Fruit fly (Drosophila melanogaster) whole organism, prepupa: ENCODE results near the gene CG15317.

ENCODE experiments used
- Blimp-1 ChIP-seq: fragments of 200-800 bp; sonication (Bioruptor generic); optimal IDR thresholded peaks from 3 replicates; lab custom pipeline; 2017; ENCODE audit warnings: missing biosample characterization, missing genetic modification characterization, mild to moderate bottlenecking, moderate library complexity, missing genetic modification reagents
- CG10631 ChIP-seq: fragments of 200-800 bp; sonication (Bioruptor generic); optimal IDR thresholded peaks from 2 replicates; lab custom pipeline; 2016; ENCODE audit warnings: missing biosample characterization, missing genetic modification characterization
- CG10669 ChIP-seq: fragments of 200-800 bp; sonication (Bioruptor generic); optimal IDR thresholded peaks from 3 replicates; lab custom pipeline; 2018; ENCODE audit warnings: missing biosample characterization, mild to moderate bottlenecking, missing genetic modification characterization, moderate library complexity
- CG11902 ChIP-seq: fragments of 200-800 bp; sonication (Bioruptor generic); optimal IDR thresholded peaks from 3 replicates; lab custom pipeline; 2016; ENCODE audit warnings: missing biosample characterization, missing genetic modification characterization
- CG1621 ChIP-seq: fragments of 200-800 bp; sonication (Bioruptor generic); optimal IDR thresholded peaks from 3 replicates; lab custom pipeline; 2018; ENCODE audit warnings: missing biosample characterization, mild to moderate bottlenecking, missing genetic modification characterization
- CG16779 ChIP-seq: fragments of 200-800 bp; sonication (Bioruptor generic); optimal IDR thresholded peaks from 3 replicates; lab custom pipeline; 2017; ENCODE audit warnings: missing biosample characterization, mild to moderate bottlenecking, missing genetic modification characterization
- CG3032 ChIP-seq: fragments of 200-800 bp; optimal IDR thresholded peaks from 2 replicates; lab custom pipeline; 2019; ENCODE audit warnings: missing biosample characterization, mild to moderate bottlenecking, missing genetic modification characterization, moderate library complexity
- CG31627 ChIP-seq: fragments of 200-800 bp; sonication (Bioruptor generic); optimal IDR thresholded peaks from 3 replicates; lab custom pipeline; 2016; ENCODE audit warnings: missing biosample characterization, missing genetic modification characterization
- CG32006 ChIP-seq: fragments of 200-800 bp; sonication (Bioruptor generic); optimal IDR thresholded peaks from 3 replicates; lab custom pipeline; 2017; ENCODE audit warnings: missing biosample characterization, mild to moderate bottlenecking, missing genetic modification characterization
- CG3919 ChIP-seq: fragments of 200-800 bp; sonication (Bioruptor generic); optimal IDR thresholded peaks from 3 replicates; lab custom pipeline; 2016; ENCODE audit warnings: missing biosample characterization, missing genetic modification characterization
- CG4318 ChIP-seq: fragments of 200-800 bp; sonication (Bioruptor generic); optimal IDR thresholded peaks from 3 replicates; lab custom pipeline; 2017; ENCODE audit warnings: missing biosample characterization, mild to moderate bottlenecking, missing genetic modification characterization
- CG6163 ChIP-seq: fragments of 200-800 bp; sonication (Bioruptor generic); IDR thresholded peaks from 3 replicates; pipeline ENCODE4 v1.3.6; 2022; ENCODE audit warnings: missing biosample characterization, missing genetic modification characterization
- CG6276 ChIP-seq: fragments of 200-800 bp; sonication (Bioruptor generic); optimal IDR thresholded peaks from 2 replicates; lab custom pipeline; 2017; ENCODE audit warnings: missing biosample characterization, mild to moderate bottlenecking, missing genetic modification characterization
- CG6792 ChIP-seq: fragments of 200-800 bp; sonication (Bioruptor generic); optimal IDR thresholded peaks from 3 replicates; lab custom pipeline; 2016; ENCODE audit warnings: missing biosample characterization, missing genetic modification characterization
- CG6808 ChIP-seq: fragments of 200-800 bp; sonication (Bioruptor generic); optimal IDR thresholded peaks from 3 replicates; lab custom pipeline; 2017; ENCODE audit warnings: missing biosample characterization, missing genetic modification characterization, mild to moderate bottlenecking, moderate library complexity, missing genetic modification reagents
- CG6854 ChIP-seq: fragments of 200-800 bp; sonication (Bioruptor generic); optimal IDR thresholded peaks from 2 replicates; lab custom pipeline; 2017; ENCODE audit warnings: missing biosample characterization, mild to moderate bottlenecking, missing genetic modification characterization
- CG7368 ChIP-seq: fragments of 200-800 bp; sonication (Bioruptor generic); optimal IDR thresholded peaks from 3 replicates; lab custom pipeline; 2016; ENCODE audit warnings: missing biosample characterization, missing genetic modification characterization
- CG8319 ChIP-seq: fragments of 200-800 bp; sonication (Bioruptor generic); optimal IDR thresholded peaks from 3 replicates; lab custom pipeline; 2016; ENCODE audit warnings: missing biosample characterization, missing genetic modification characterization
- CG8632 ChIP-seq: fragments of 200-800 bp; sonication (Bioruptor generic); optimal IDR thresholded peaks from 3 replicates; lab custom pipeline; 2016; ENCODE audit warnings: missing biosample characterization, missing genetic modification characterization
- Eip75B ChIP-seq: fragments of 200-800 bp; sonication (Bioruptor generic); optimal IDR thresholded peaks from 3 replicates; lab custom pipeline; 2016; ENCODE audit warnings: missing biosample characterization, missing genetic modification characterization
- Eip93F ChIP-seq: fragments of 200-800 bp; sonication (Bioruptor generic); optimal IDR thresholded peaks from 2 replicates; lab custom pipeline; 2016; ENCODE audit warnings: missing biosample characterization, mild to moderate bottlenecking, missing genetic modification characterization
- Ets21C ChIP-seq: fragments of 200-800 bp; sonication (Bioruptor generic); optimal IDR thresholded peaks from 3 replicates; lab custom pipeline; 2016; ENCODE audit warnings: missing biosample characterization, missing genetic modification characterization
- Ets96B ChIP-seq: fragments of 200-800 bp; optimal IDR thresholded peaks from 2 replicates; lab custom pipeline; 2019; ENCODE audit warnings: missing biosample characterization, mild to moderate bottlenecking, missing genetic modification characterization, moderate library complexity
- Gug ChIP-seq: fragments of 200-800 bp; sonication (Bioruptor generic); IDR thresholded peaks from 2 replicates; pipeline ENCODE4 v1.3.6; 2022; ENCODE audit warnings: missing biosample characterization, missing genetic modification characterization
- Hr39 ChIP-seq: fragments of 200-800 bp; sonication (Bioruptor generic); optimal IDR thresholded peaks from 2 replicates; lab custom pipeline; 2016; ENCODE audit warnings: missing biosample characterization, missing genetic modification characterization
- Hr4 ChIP-seq: fragments of 200-800 bp; sonication (Bioruptor generic); optimal IDR thresholded peaks from 3 replicates; lab custom pipeline; 2016; ENCODE audit warnings: missing biosample characterization, missing genetic modification characterization
- Met ChIP-seq: fragments of 200-800 bp; sonication (Bioruptor generic); optimal IDR thresholded peaks from 3 replicates; lab custom pipeline; 2016; ENCODE audit warnings: missing biosample characterization, missing genetic modification characterization
- Smox ChIP-seq: fragments of 200-800 bp; sonication (Bioruptor generic); optimal IDR thresholded peaks from 3 replicates; lab custom pipeline; 2016; ENCODE audit warnings: missing biosample characterization, missing genetic modification characterization
- Sox102F ChIP-seq: fragments of 200-800 bp; sonication (Bioruptor generic); optimal IDR thresholded peaks from 2 replicates; lab custom pipeline; 2016; ENCODE audit warnings: missing biosample characterization, mild to moderate bottlenecking, missing genetic modification characterization
- achi ChIP-seq: fragments of 200-800 bp; sonication (Bioruptor generic); optimal IDR thresholded peaks from 3 replicates; lab custom pipeline; 2016; ENCODE audit warnings: missing biosample characterization, missing genetic modification characterization
- acj6 ChIP-seq: fragments of 200-800 bp; sonication (Bioruptor generic); optimal IDR thresholded peaks from 3 replicates; lab custom pipeline; 2016; ENCODE audit warnings: missing biosample characterization, missing genetic modification characterization
- cyc ChIP-seq: fragments of 200-800 bp; sonication (Bioruptor generic); optimal IDR thresholded peaks from 3 replicates; lab custom pipeline; 2016; ENCODE audit warnings: missing biosample characterization, missing genetic modification characterization
- dsx ChIP-seq: fragments of 200-800 bp; optimal IDR thresholded peaks from 3 replicates; lab custom pipeline; 2019; ENCODE audit warnings: missing biosample characterization, mild to moderate bottlenecking, missing genetic modification characterization, moderate library complexity; ENCODE audit not compliant: poor library complexity, severe bottlenecking
- eg ChIP-seq: fragments of 200-800 bp; sonication (Bioruptor generic); IDR thresholded peaks from 3 replicates; pipeline ENCODE4 v1.3.6; 2022; ENCODE audit warnings: missing biosample characterization, missing genetic modification characterization
- esn ChIP-seq: fragments of 200-800 bp; sonication (Bioruptor generic); optimal IDR thresholded peaks from 2 replicates; lab custom pipeline; 2016; ENCODE audit warnings: missing biosample characterization, mild to moderate bottlenecking, missing genetic modification characterization, moderate library complexity
- fd59A ChIP-seq: fragments of 200-800 bp; sonication (Bioruptor generic); optimal IDR thresholded peaks from 2 replicates; lab custom pipeline; 2017; ENCODE audit warnings: missing biosample characterization, mild to moderate bottlenecking, missing genetic modification characterization, missing genetic modification reagents
- fd85E ChIP-seq: fragments of 200-800 bp; sonication (Bioruptor generic); optimal IDR thresholded peaks from 3 replicates; lab custom pipeline; 2016; ENCODE audit warnings: missing biosample characterization, missing genetic modification characterization
- pdm3 ChIP-seq: fragments of 200-800 bp; sonication (Bioruptor generic); optimal IDR thresholded peaks from 3 replicates; lab custom pipeline; 2016; ENCODE audit warnings: missing biosample characterization, missing genetic modification characterization
- salr ChIP-seq, 2 experiments: fragments of 200-800 bp; sonication (Bioruptor generic); optimal IDR thresholded peaks; 3 replicates each; lab custom pipeline; 2016 to 2018; ENCODE audit warnings: missing biosample characterization in 2 of 2, missing genetic modification characterization in 2 of 2, mild to moderate bottlenecking in 1 of 2
- spab ChIP-seq: fragments of 200-800 bp; sonication (Bioruptor generic); optimal IDR thresholded peaks from 2 replicates; lab custom pipeline; 2017; ENCODE audit warnings: missing biosample characterization, mild to moderate bottlenecking, missing genetic modification characterization, missing genetic modification reagents
- ss ChIP-seq, 2 experiments: fragments of 200-800 bp; sonication (Bioruptor generic); optimal IDR thresholded peaks; 2 replicates in 1 of 2; 3 replicates in 1 of 2; lab custom pipeline; 2017 to 2018; ENCODE audit warnings: mild to moderate bottlenecking in 2 of 2, missing biosample characterization in 2 of 2, missing genetic modification characterization in 2 of 2, moderate library complexity in 1 of 2
- svp ChIP-seq: fragments of 200-800 bp; sonication (Bioruptor generic); peaks from one replicate; lab custom pipeline; 2016; ENCODE audit warnings: missing biosample characterization, missing genetic modification characterization
- topi ChIP-seq: fragments of 200-800 bp; sonication (Bioruptor generic); optimal IDR thresholded peaks from 3 replicates; lab custom pipeline; 2016; ENCODE audit warnings: missing biosample characterization, missing genetic modification characterization

The CG15317 gene

DNA sequence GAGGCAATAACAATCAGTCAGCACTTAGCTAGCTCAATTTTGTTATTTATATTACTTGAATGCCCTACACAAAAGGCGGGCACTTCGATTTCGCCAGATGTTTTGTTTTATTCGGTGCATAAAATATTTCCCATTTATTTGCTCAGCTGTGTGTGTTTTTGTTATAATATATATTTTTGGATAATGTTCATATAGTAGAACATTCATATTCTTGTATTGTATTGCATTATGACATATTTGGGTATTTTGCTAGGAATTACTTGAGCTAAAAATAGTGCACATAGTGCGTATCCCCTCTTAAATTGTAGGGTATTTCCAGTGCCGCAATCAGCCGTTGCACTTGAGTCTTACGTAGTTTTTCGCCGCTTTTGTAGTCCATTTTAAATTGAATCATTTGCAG is 33.6 kb upstream of the CG15317 start (continued):
- no peak for TF ChIP-seq CG4318 (GFP tag; lab: Kevin White, UChicago)
- peak; percentile 72 for TF ChIP-seq esn
- peak; percentile 63; the same call in 2 of the 3 replicates for TF ChIP-seq CG6163 (GFP tag; lab: Robert Waterston, UW)
- TF ChIP-seq Ets96B (tag; lab: Kevin White, UChicago): peak; percentile 31
- TF ChIP-seq Hr4: peak; percentile 52

DNA sequence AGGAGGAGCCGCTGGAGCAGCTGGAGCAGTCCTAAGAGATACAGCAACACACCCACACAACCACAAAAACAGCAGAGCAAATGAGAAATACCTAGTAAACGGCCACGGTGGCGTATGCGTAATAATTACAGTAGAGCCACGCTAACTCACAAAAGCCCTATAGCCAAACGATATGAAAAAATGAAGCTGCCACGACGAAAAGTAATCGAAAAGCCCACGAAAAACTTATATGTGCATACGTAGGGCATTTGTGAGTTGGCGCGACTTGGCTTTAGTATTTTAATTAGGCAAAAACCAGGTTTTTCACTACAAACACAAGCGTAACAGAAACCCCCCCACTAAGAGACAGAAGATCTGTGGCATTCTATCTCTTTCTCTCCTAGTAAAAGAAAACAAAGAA is 31.5 kb upstream of the CG15317 start:
- TF ChIP-seq Ets96B (tag; lab: Kevin White, UChicago) (no peak), spab (GFP tag; lab: Kevin White, UChicago) (no peak), CG3032 (tag; lab: Kevin White, UChicago) (no peak), CG6276 (GFP tag; lab: Kevin White, UChicago) (no peak), CG6854 (GFP tag; lab: Kevin White, UChicago) (no peak), CG6808 (GFP tag; lab: Kevin White, UChicago) (no peak), cyc (no peak), dsx (GFP tag; lab: Kevin White, UChicago) (no peak), CG7368 (GFP tag; lab: Kevin White, UChicago) (no peak), fd85E (GFP tag; lab: Kevin White, UChicago) (no peak), Smox (GFP tag; lab: Kevin White, UChicago) (no peak), acj6 (GFP tag; lab: Kevin White, UChicago) (no peak), CG3919 (GFP tag; lab: Kevin White, UChicago) (no peak), CG8319 (GFP tag; lab: Kevin White, UChicago) (no peak)

DNA sequence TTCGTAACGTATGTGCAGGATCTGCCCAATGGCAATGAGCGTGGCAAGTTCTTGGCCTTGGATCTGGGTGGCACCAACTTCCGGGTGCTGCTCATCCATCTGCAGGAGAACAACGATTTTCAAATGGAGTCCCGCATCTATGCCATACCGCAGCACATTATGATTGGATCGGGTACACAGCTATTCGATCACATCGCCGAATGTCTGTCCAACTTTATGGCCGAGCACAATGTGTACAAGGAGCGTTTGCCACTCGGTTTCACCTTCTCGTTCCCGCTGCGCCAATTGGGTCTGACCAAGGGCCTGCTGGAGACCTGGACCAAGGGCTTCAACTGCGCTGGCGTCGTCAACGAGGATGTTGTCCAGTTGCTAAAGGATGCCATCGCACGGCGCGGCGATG is 30.3 kb upstream of the CG15317 start:
- TF ChIP-seq CG1621 (tag; lab: Kevin White, UChicago) (no peak), CG31627 (GFP tag; lab: Kevin White, UChicago) (no peak), CG10669 (GFP tag; lab: Kevin White, UChicago) (no peak), Gug (GFP tag; lab: Robert Waterston, UW) (no peak), CG32006 (GFP tag; lab: Kevin White, UChicago) (no peak)

DNA sequence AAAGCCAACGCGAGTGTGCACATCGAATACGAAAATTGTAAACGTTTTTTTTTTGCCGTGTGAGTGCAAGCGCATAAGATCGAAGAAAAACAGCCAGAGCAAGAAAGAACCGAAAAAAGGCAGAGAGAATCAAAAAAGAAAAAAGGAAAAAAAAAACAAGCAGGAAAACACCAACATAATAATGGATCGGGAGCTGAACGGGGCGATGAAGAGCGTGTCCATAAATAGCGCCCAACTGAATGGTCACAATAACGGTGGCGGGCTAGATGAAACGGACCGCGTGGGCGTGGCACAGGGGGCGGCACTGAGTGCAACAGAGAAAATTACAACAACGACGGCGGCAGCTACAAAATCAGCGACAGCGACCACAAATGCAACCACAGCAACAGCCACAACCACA is 29.7 kb upstream of the CG15317 start:
- TF ChIP-seq svp (no peak), dsx (GFP tag; lab: Kevin White, UChicago) (no peak), CG6276 (GFP tag; lab: Kevin White, UChicago) (peak; percentile 77), CG11902 (GFP tag; lab: Kevin White, UChicago) (no peak), Sox102F (GFP tag; lab: Kevin White, UChicago) (no peak), achi (GFP tag; lab: Kevin White, UChicago) (no peak), CG10631 (GFP tag; lab: Kevin White, UChicago) (no peak), CG8319 (GFP tag; lab: Kevin White, UChicago) (no peak), eg (GFP tag; lab: Robert Waterston, UW) (peak; percentile 85), ss (GFP tag; optimal IDR thresholded peaks at IDR 0.05; lab: Kevin White, UChicago) (peak in 1 of 2 experiments; percentile 4), fd59A (no peak), CG6808 (GFP tag; lab: Kevin White, UChicago) (no peak), cyc (no peak), CG6792 (GFP tag; lab: Kevin White, UChicago) (no peak), Hr39 (GFP tag; lab: Kevin White, UChicago) (no peak), Smox (GFP tag; lab: Kevin White, UChicago) (no peak), CG31627 (GFP tag; lab: Kevin White, UChicago) (no peak), acj6 (GFP tag; lab: Kevin White, UChicago) (no peak), CG3032 (tag; lab: Kevin White, UChicago) (no peak), Ets21C (GFP tag; lab: Kevin White, UChicago) (no peak), CG4318 (GFP tag; lab: Kevin White, UChicago) (no peak), salr (GFP tag; optimal IDR thresholded peaks at IDR 0.05; lab: Kevin White, UChicago) (no peak), Met (GFP tag; lab: Kevin White, UChicago) (no peak), CG16779 (tag; lab: Kevin White, UChicago) (no peak), Eip93F (GFP tag; lab: Kevin White, UChicago) (no peak), CG8632 (no peak), Blimp-1 (no peak), CG6854 (GFP tag; lab: Kevin White, UChicago) (no peak), pdm3 (GFP tag; lab: Kevin White, UChicago) (no peak), CG32006 (GFP tag; lab: Kevin White, UChicago) (no peak), topi (GFP tag; lab: Kevin White, UChicago) (no peak), Ets96B (tag; lab: Kevin White, UChicago) (no peak), spab (GFP tag; lab: Kevin White, UChicago) (no peak), Hr4 (peak; percentile 8), Eip75B (no peak)
